Worm (Caenorhabditis elegans): Measurements from ENCODE around the gene srd-13.
A peak's percentile ranks its signal among the peaks of the same experiment; 100 is the strongest.

The srd-13 gene

DNA sequence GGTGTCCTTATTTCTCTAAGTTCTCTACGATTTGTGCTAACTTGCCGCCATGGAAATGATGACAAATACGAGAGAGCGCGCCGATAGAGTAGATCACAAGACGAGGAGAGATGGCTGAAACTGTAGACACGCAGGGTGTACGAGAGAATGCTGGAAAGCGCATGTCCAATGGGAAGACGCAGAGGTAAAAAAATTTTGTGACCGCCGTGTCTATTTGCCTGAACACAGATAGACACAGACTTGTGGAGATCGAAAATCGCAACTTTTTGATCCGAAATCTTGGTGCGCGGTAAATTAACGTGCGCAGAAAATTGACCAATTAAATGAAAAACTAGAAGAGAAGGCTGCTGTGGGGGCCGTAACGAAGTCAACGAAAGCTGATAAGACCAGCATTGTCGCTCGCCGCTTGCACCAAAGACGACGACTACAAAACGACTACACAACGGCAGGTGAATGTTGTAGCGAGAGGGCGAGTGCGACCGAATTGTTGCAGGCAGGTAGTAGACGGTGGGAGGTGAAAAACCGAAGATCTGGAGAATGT is 21.7 kb upstream of the srd-13 start:
- TF ChIP-seq elt-2 (tag; optimal IDR thresholded peaks at IDR 0.05) (peak; percentile 64), rnt-1 (tag; optimal IDR thresholded peaks at IDR 0.05) (peak; percentile 49), che-1 (tag; optimal IDR thresholded peaks at IDR 0.05) (no peak), C08G9.2 (tag; optimal IDR thresholded peaks at IDR 0.05) (no peak), C38D4.7 (GFP tag; optimal IDR thresholded peaks at IDR 0.05) (no peak), dve-1 (tag; optimal IDR thresholded peaks at IDR 0.05) (peak; percentile 35), ahr-1 (tag; optimal IDR thresholded peaks at IDR 0.05) (no peak), ceh-18 (tag; optimal IDR thresholded peaks at IDR 0.05) (peak; percentile 71), nhr-232 (tag; optimal IDR thresholded peaks at IDR 0.05) (no peak), K02D7.2 (tag; optimal IDR thresholded peaks at IDR 0.05) (no peak), odd-2 (tag; optimal IDR thresholded peaks at IDR 0.05) (no peak), ceh-19 (GFP tag; optimal IDR thresholded peaks at IDR 0.05) (peak; percentile 6), Y22D7AL.16 (tag; optimal IDR thresholded peaks at IDR 0.05) (no peak), pqm-1 (tag; optimal IDR thresholded peaks at IDR 0.05) (no peak), ceh-9 (tag; optimal IDR thresholded peaks at IDR 0.05) (no peak), ceh-48 (tag; optimal IDR thresholded peaks at IDR 0.05) (no peak), ceh-14 (tag; optimal IDR thresholded peaks at IDR 0.05) (peak; percentile 10), sox-4 (tag; optimal IDR thresholded peaks at IDR 0.05) (no peak), hlh-15 (tag; optimal IDR thresholded peaks at IDR 0.05) (no peak), tbx-7 (tag; optimal IDR thresholded peaks at IDR 0.05) (no peak), tbx-2 (tag; optimal IDR thresholded peaks at IDR 0.05) (peak; percentile 50), lim-6 (tag; optimal IDR thresholded peaks at IDR 0.05) (no peak), pag-3 (tag; optimal IDR thresholded peaks at IDR 0.05; ENCODE audit: borderline replicate concordance) (no peak), fkh-6 (tag; optimal IDR thresholded peaks at IDR 0.05) (no peak), npax-4 (tag; optimal IDR thresholded peaks at IDR 0.05) (no peak), ceh-45 (GFP tag; IDR thresholded peaks at IDR 0.05) (no peak), ceh-34 (tag; optimal IDR thresholded peaks at IDR 0.05) (peak; percentile 43), F13H6.1 (tag; optimal IDR thresholded peaks at IDR 0.05) (peak; percentile 32), fax-1 (tag; optimal IDR thresholded peaks at IDR 0.05) (no peak), gmeb-2 (tag; optimal IDR thresholded peaks at IDR 0.05) (no peak), ama-1 (optimal IDR thresholded peaks at IDR 0.05) (no peak), lin-11 (tag; optimal IDR thresholded peaks at IDR 0.05) (no peak), ceh-24 (tag; optimal IDR thresholded peaks at IDR 0.05) (no peak), hlh-8 (tag; optimal IDR thresholded peaks at IDR 0.05) (no peak), unc-42 (tag; optimal IDR thresholded peaks at IDR 0.05) (peak; percentile 25), hlh-30 (tag; optimal IDR thresholded peaks at IDR 0.05; ENCODE audit: insufficient read depth) (peak; percentile 88), ceh-30 (tag; optimal IDR thresholded peaks at IDR 0.05) (peak; percentile 91), sox-2 (GFP tag; IDR thresholded peaks at IDR 0.05) (no peak), hlh-13 (GFP tag; optimal IDR thresholded peaks at IDR 0.05) (no peak), dmd-4 (tag; optimal IDR thresholded peaks at IDR 0.05; ENCODE audit: borderline replicate concordance) (no peak), ceh-6 (GFP tag; optimal IDR thresholded peaks at IDR 0.05) (no peak), pax-1 (tag; optimal IDR thresholded peaks at IDR 0.05) (no peak), ceh-22 (tag; optimal IDR thresholded peaks at IDR 0.05) (no peak), zip-5 (tag; optimal IDR thresholded peaks at IDR 0.05) (no peak), hlh-6 (tag; optimal IDR thresholded peaks at IDR 0.05) (no peak), ttx-3 (tag; optimal IDR thresholded peaks at IDR 0.05) (no peak), syd-9 (tag; optimal IDR thresholded peaks at IDR 0.05) (no peak), ceh-31 (tag; optimal IDR thresholded peaks at IDR 0.05) (peak; percentile 35), sdc-2 (tag; optimal IDR thresholded peaks at IDR 0.05) (no peak), pros-1 (tag; optimal IDR thresholded peaks at IDR 0.05) (no peak), K09A11.1 (tag; optimal IDR thresholded peaks at IDR 0.05; ENCODE audit: insufficient read depth) (no peak), ztf-16 (tag; optimal IDR thresholded peaks at IDR 0.05) (peak; percentile 34), madf-2 (tag; optimal IDR thresholded peaks at IDR 0.05) (no peak), nfya-1 (tag; optimal IDR thresholded peaks at IDR 0.05) (peak; percentile 79)

Data from whole organism, late embryonic.